Worm (Caenorhabditis elegans) whole organism, midembryonic: ENCODE measurements around the gene str-109.

Experiments used
- T22C8.4 ChIP-seq: fragments of 200-800 bp; sonication (Bioruptor generic); IDR thresholded peaks from 2 replicates; pipeline ENCODE4 v1.3.6; 2022; ENCODE audit warnings: missing genetic modification characterization, missing compliant biosample characterization
- cog-1 ChIP-seq: sonication (generic microtip); optimal IDR thresholded peaks from 2 replicates; lab custom pipeline; 2016; ENCODE audit warnings: missing genetic modification characterization, missing compliant biosample characterization
- flt-1 ChIP-seq: fragments of 200-800 bp; sonication (Bioruptor generic); IDR thresholded peaks from 2 replicates; pipeline ENCODE4 v1.3.6; 2022; ENCODE audit warnings: missing genetic modification characterization, missing compliant biosample characterization
- klf-2 ChIP-seq: fragments of 200-800 bp; sonication (Bioruptor generic); conservative IDR thresholded peaks from 2 replicates; pipeline ENCODE4 v1.3.6; 2022; ENCODE audit warnings: missing genetic modification reagents, missing genetic modification characterization, missing compliant biosample characterization
- med-1 ChIP-seq: sonication (generic microtip); optimal IDR thresholded peaks from 2 replicates; lab custom pipeline; 2017; ENCODE audit warnings: missing genetic modification characterization, mild to moderate bottlenecking, missing compliant biosample characterization, antibody characterized with exemption, missing genetic modification reagents; ENCODE audit not compliant: insufficient read depth
- ref-1 ChIP-seq: fragments of 200-800 bp; sonication (Bioruptor generic); conservative IDR thresholded peaks from 2 replicates; pipeline ENCODE4 v1.3.6; 2022; ENCODE audit warnings: missing genetic modification reagents, missing genetic modification characterization, missing compliant biosample characterization
- tab-1 ChIP-seq: fragments of 200-800 bp; sonication (Bioruptor generic); IDR thresholded peaks from 2 replicates; pipeline ENCODE4 v1.3.6; 2022; ENCODE audit warnings: missing genetic modification characterization, missing compliant biosample characterization
- ztf-23 ChIP-seq: fragments of 200-800 bp; sonication (Bioruptor generic); IDR thresholded peaks from 2 replicates; pipeline ENCODE4 v1.3.6; 2022; ENCODE audit warnings: missing genetic modification reagents, missing genetic modification characterization, missing compliant biosample characterization
- ztf-29 ChIP-seq: fragments of 200-800 bp; sonication (Bioruptor generic); IDR thresholded peaks from 2 replicates; pipeline ENCODE4 v1.3.6; 2022; ENCODE audit warnings: missing genetic modification reagents, missing genetic modification characterization, missing compliant biosample characterization

The str-109 gene

DNA sequence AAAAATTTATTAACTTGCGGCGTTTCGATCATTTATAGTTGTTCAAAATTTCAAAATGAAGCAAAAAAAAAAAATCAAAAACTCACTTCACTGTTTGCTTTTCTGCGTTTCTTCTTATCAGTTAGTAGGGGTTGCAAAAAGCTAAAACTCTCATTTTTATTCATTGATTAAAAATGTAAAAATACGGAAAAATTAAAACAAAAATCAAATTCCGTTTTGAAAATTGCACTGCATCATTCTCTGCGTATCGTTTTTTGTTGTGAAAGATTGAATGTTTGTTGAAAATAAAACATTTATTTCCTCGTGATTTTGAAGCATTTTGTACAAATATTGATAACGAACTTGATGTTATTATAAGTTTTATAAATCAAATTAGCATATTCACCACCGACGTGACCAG, 32.9 kb downstream of the str-109 start:
- no peak for TF ChIP-seq cog-1 (tag; lab: Kevin White, UChicago)
- TF ChIP-seq T22C8.4 (GFP tag; lab: Robert Waterston, UW), result no peak
- no peak for TF ChIP-seq med-1 (GFP tag; lab: Kevin White, UChicago)
- TF ChIP-seq flt-1, result no peak
- no peak for TF ChIP-seq ztf-29 (GFP tag; lab: Robert Waterston, UW)
- TF ChIP-seq ztf-23 (GFP tag; lab: Robert Waterston, UW), result no peak
- TF ChIP-seq klf-2 (GFP tag; lab: Robert Waterston, UW), result no peak
- no peak for TF ChIP-seq tab-1 (GFP tag; lab: Robert Waterston, UW)
- TF ChIP-seq ref-1 (GFP tag; lab: Robert Waterston, UW), result no peak

- TF ChIP-seq ztf-29 (GFP tag; lab: Robert Waterston, UW), result no peak
- no peak for TF ChIP-seq ztf-23 (GFP tag; lab: Robert Waterston, UW)
- no peak for TF ChIP-seq klf-2 (GFP tag; lab: Robert Waterston, UW)
- TF ChIP-seq cog-1 (tag; lab: Kevin White, UChicago), result no peak
- no peak for TF ChIP-seq flt-1
- no peak for TF ChIP-seq med-1 (GFP tag; lab: Kevin White, UChicago)
- no peak for TF ChIP-seq ref-1 (GFP tag; lab: Robert Waterston, UW)
- no peak for TF ChIP-seq T22C8.4 (GFP tag; lab: Robert Waterston, UW)
- TF ChIP-seq tab-1 (GFP tag; lab: Robert Waterston, UW), result no peak
Observed at ce11 chrV:16127401-16127800, 34.6 kb downstream of the str-109 start, which contains the start of gene fbxa-143. Gene fbxa-143, minus strand, starts transcription at chrV:16127501.

ce11 chrV:16124739-16125138, 37.3 kb downstream of the str-109 start, which contains the start of gene nhr-111:
Gene nhr-111, minus strand, starts transcription at chrV:16124839.
- TF ChIP-seq ztf-29 (GFP tag; lab: Robert Waterston, UW), result no peak

DNA sequence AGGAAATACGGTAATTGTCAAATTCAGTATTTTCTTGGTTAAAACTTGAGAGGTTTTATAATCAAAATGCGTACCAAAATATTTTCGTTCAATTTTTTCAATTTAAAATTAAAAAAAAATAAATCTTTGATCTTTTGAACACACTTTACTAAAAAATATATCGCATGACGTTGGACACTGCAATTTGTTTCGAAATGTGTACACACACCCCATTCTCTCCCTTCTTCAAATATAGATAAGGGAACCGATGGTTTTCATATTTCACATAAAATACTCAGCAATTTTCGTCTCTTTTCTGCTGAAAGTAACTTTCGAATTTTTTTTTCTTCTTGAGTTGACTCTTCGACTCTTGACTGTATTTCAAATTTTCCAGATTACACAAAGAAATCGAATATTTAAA, 40.6 kb downstream of the str-109 start:
- no peak for TF ChIP-seq klf-2 (GFP tag; lab: Robert Waterston, UW)
- no peak for TF ChIP-seq T22C8.4 (GFP tag; lab: Robert Waterston, UW)
- TF ChIP-seq flt-1, result no peak
- no peak for TF ChIP-seq cog-1 (tag; lab: Kevin White, UChicago)
- TF ChIP-seq ztf-29 (GFP tag; lab: Robert Waterston, UW), result no peak
- no peak for TF ChIP-seq ref-1 (GFP tag; lab: Robert Waterston, UW)
- TF ChIP-seq med-1 (GFP tag; lab: Kevin White, UChicago), result no peak
- no peak for TF ChIP-seq tab-1 (GFP tag; lab: Robert Waterston, UW)
- no peak for TF ChIP-seq ztf-23 (GFP tag; lab: Robert Waterston, UW)

DNA sequence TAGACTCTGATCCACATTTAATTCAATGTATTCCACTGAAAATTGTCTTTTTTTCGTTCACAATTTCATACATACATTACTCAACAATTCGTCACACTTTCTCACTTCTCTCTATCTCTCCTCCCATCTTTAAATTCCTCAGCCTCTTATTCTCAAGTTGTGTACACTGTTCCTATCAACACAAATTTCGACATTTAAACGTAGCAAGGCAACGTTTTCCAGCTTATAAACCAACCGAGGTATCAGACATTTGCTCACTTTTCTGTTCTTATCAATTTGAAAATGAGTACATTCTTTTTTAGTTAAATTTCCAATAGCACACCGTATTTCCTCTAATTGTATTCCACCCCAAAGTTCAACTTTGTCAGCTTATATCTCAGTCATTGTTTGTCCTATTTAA, 41.1 kb downstream of the str-109 start, which contains the start of gene skr-3:
Gene skr-3, plus strand, starts transcription at position 163 of the 400 bp plus-strand sequence.
- no peak for TF ChIP-seq ztf-29 (GFP tag; lab: Robert Waterston, UW)

DNA sequence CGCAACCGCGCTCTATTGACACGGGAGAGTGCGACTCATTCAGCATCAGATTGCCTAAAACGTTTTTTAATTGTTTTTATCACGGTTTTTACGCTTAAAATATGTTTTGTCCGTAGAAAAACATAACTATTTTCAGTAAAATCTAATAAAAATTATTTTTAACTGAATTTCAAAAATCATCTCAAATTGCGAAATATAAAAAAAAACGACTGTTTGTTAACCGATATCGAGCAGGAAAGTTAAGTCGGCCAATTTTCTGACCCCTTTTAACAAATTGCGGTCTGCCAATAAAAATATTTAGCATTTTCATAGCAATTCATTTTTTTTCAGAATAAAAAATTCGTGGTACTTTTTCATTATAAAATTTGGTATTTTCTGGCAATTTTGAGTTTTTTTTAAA, 41.5 kb downstream of the str-109 start:
- TF ChIP-seq ztf-23 (GFP tag; lab: Robert Waterston, UW) (no peak), T22C8.4 (GFP tag; lab: Robert Waterston, UW) (no peak), cog-1 (tag; lab: Kevin White, UChicago) (no peak), med-1 (GFP tag; lab: Kevin White, UChicago) (no peak), ref-1 (GFP tag; lab: Robert Waterston, UW) (no peak), flt-1 (no peak), tab-1 (GFP tag; lab: Robert Waterston, UW) (no peak), klf-2 (GFP tag; lab: Robert Waterston, UW) (no peak), ztf-29 (GFP tag; lab: Robert Waterston, UW) (no peak)

DNA sequence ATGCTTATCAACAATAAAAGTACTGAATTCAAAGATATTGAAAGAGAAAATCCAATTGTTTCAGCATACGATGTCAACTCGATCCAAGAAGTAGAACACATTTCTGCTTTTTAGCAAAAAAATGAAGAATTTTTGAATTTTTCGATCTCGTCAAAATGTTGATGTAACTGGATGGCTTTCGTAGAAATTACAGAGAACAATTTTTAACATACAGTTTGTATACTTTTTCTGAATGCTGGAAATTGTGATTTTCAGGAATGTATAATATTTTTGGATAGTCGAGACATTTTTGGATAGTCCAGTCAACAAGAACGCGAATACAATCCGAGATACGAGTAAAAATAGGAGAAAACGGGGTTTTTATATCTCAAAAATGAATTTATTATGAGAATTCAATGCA, 43.4 kb downstream of the str-109 start, which contains the start of gene str-103:
Gene str-103, minus strand, starts transcription at position 101 of the 400 bp plus-strand sequence.
- TF ChIP-seq T22C8.4 (GFP tag; lab: Robert Waterston, UW) (no peak), flt-1 (no peak), ztf-29 (GFP tag; lab: Robert Waterston, UW) (no peak)

- TF ChIP-seq flt-1 (no peak), cog-1 (tag; lab: Kevin White, UChicago) (no peak), klf-2 (GFP tag; lab: Robert Waterston, UW) (no peak), ztf-23 (GFP tag; lab: Robert Waterston, UW) (no peak), tab-1 (GFP tag; lab: Robert Waterston, UW) (no peak), ref-1 (GFP tag; lab: Robert Waterston, UW) (no peak), ztf-29 (GFP tag; lab: Robert Waterston, UW) (no peak), T22C8.4 (GFP tag; lab: Robert Waterston, UW) (no peak), med-1 (GFP tag; lab: Kevin White, UChicago) (no peak)
Observed at ce11 chrV:16115381-16115780, 46.6 kb downstream of the str-109 start, which contains the start of gene str-25. Gene str-25, plus strand, starts transcription at chrV:16115681.

ce11 chrV:16114237-16114636, 47.8 kb downstream of the str-109 start, which contains the start of gene srxa-16:
Gene srxa-16, minus strand, starts transcription at chrV:16114337.
- TF ChIP-seq ztf-29 (GFP tag; lab: Robert Waterston, UW) (no peak), ztf-23 (GFP tag; lab: Robert Waterston, UW) (no peak), klf-2 (GFP tag; lab: Robert Waterston, UW) (no peak), med-1 (GFP tag; lab: Kevin White, UChicago) (no peak), flt-1 (no peak), ref-1 (GFP tag; lab: Robert Waterston, UW) (no peak), tab-1 (GFP tag; lab: Robert Waterston, UW) (no peak), cog-1 (tag; lab: Kevin White, UChicago) (no peak), T22C8.4 (GFP tag; lab: Robert Waterston, UW) (no peak)
